Worm (Caenorhabditis elegans) whole organism, L1 larva: ENCODE results near the gene R01H2.2.

Experiments used
- ceh-90 ChIP-seq: sonication (generic microtip); optimal IDR thresholded peaks from 2 replicates; lab custom pipeline; 2016; ENCODE audit warnings: missing genetic modification characterization, missing compliant biosample characterization
- nhr-76 ChIP-seq: sonication (generic microtip); optimal IDR thresholded peaks from 2 replicates; lab custom pipeline; 2017; ENCODE audit warnings: missing biosample characterization, missing genetic modification characterization
- xbp-1 ChIP-seq: sonication (generic microtip); optimal IDR thresholded peaks from 2 replicates; lab custom pipeline; 2016; ENCODE audit warnings: missing genetic modification characterization, missing compliant biosample characterization

- TF ChIP-seq ceh-90 (tag; lab: Kevin White, UChicago) (no peak), xbp-1 (tag; lab: Kevin White, UChicago) (no peak), nhr-76 (tag; lab: Kevin White, UChicago) (no peak)
These were observed 11.1 kb downstream of the R01H2.2 start, which contains the start of gene ger-1 for ce11 chrIII:7067385-7067896.
